Fruit fly (Drosophila melanogaster) whole organism, embryonic: ENCODE data around the gene Send1.

Experiments
- B-H1 ChIP-seq: fragments of 200-800 bp; sonication (Bioruptor generic); IDR thresholded peaks from 3 replicates; pipeline ENCODE4 v1.3.6; 2022; ENCODE audit warnings: missing biosample characterization, missing genetic modification characterization
- CG10267 ChIP-seq: fragments of 200-800 bp; sonication (Bioruptor generic); optimal IDR thresholded peaks from 2 replicates; lab custom pipeline; 2018; ENCODE audit warnings: missing biosample characterization, mild to moderate bottlenecking, missing genetic modification characterization, moderate library complexity
- CG11247 ChIP-seq: fragments of 200-800 bp; sonication (Bioruptor generic); IDR thresholded peaks from 2 replicates; pipeline ENCODE4 v1.3.6; 2022; ENCODE audit warnings: missing biosample characterization, missing genetic modification characterization
- CG11723 ChIP-seq: fragments of 200-800 bp; sonication (Bioruptor generic); optimal IDR thresholded peaks from 2 replicates; lab custom pipeline; 2017; ENCODE audit warnings: missing biosample characterization, mild to moderate bottlenecking, missing genetic modification characterization
- CG13894 ChIP-seq: fragments of 200-800 bp; sonication (Bioruptor generic); optimal IDR thresholded peaks from 3 replicates; lab custom pipeline; 2018; ENCODE audit warnings: missing biosample characterization, mild to moderate bottlenecking, missing genetic modification characterization, moderate library complexity
- CG15073 ChIP-seq: fragments of 200-800 bp; sonication (Bioruptor generic); optimal IDR thresholded peaks from 2 replicates; lab custom pipeline; 2016; ENCODE audit warnings: missing biosample characterization, missing genetic modification characterization
- CG16813 ChIP-seq: fragments of 200-800 bp; sonication (Bioruptor generic); IDR thresholded peaks from 3 replicates; pipeline ENCODE4 v1.3.6; 2022; ENCODE audit warnings: missing biosample characterization, missing genetic modification characterization; ENCODE audit not compliant: partially characterized antibody
- CG17328 ChIP-seq: fragments of 200-800 bp; sonication (Bioruptor generic); IDR thresholded peaks from 2 replicates; pipeline ENCODE4 v1.3.6; 2022; ENCODE audit warnings: missing biosample characterization, missing genetic modification characterization
- CG2129 ChIP-seq: fragments of 200-800 bp; sonication (Bioruptor generic); IDR thresholded peaks from 2 replicates; pipeline ENCODE4 v1.3.6; 2022; ENCODE audit warnings: missing biosample characterization, missing genetic modification characterization; ENCODE audit not compliant: partially characterized antibody
- CG3065 ChIP-seq: fragments of 200-800 bp; sonication (Bioruptor generic); optimal IDR thresholded peaks from 2 replicates; lab custom pipeline; 2016; ENCODE audit warnings: missing biosample characterization, missing genetic modification characterization
- CG32767 ChIP-seq: fragments of 200-800 bp; sonication (Bioruptor generic); IDR thresholded peaks from 2 replicates; pipeline ENCODE4 v1.3.6; 2022; ENCODE audit warnings: missing biosample characterization, missing genetic modification characterization
- CG33213 ChIP-seq: fragments of 200-800 bp; sonication (Bioruptor generic); optimal IDR thresholded peaks from 3 replicates; lab custom pipeline; 2016; ENCODE audit warnings: missing biosample characterization, missing genetic modification characterization
- CG34376 ChIP-seq: fragments of 200-800 bp; sonication (Bioruptor generic); optimal IDR thresholded peaks from 2 replicates; lab custom pipeline; 2018; ENCODE audit warnings: missing biosample characterization, mild to moderate bottlenecking, missing genetic modification characterization
- CG3838 ChIP-seq: fragments of 200-800 bp; sonication (Bioruptor generic); optimal IDR thresholded peaks from 3 replicates; lab custom pipeline; 2016; ENCODE audit warnings: missing biosample characterization, missing genetic modification characterization
- CG42726 ChIP-seq: fragments of 200-800 bp; sonication (Bioruptor generic); IDR thresholded peaks from 2 replicates; pipeline ENCODE4 v1.3.6; 2022; ENCODE audit warnings: missing biosample characterization, missing genetic modification characterization; ENCODE audit not compliant: partially characterized antibody
- CG9797 ChIP-seq: fragments of 200-800 bp; sonication (Bioruptor generic); optimal IDR thresholded peaks from 3 replicates; lab custom pipeline; 2018; ENCODE audit warnings: missing biosample characterization, mild to moderate bottlenecking, missing genetic modification characterization
- Chrac-16 ChIP-seq: fragments of 200-800 bp; sonication (Bioruptor generic); optimal IDR thresholded peaks from 3 replicates; lab custom pipeline; 2016; ENCODE audit warnings: missing biosample characterization, missing genetic modification characterization
- Dbx ChIP-seq: fragments of 200-800 bp; sonication (Bioruptor generic); IDR thresholded peaks from 3 replicates; pipeline ENCODE4 v1.3.6; 2022; ENCODE audit warnings: missing biosample characterization, missing genetic modification characterization
- Dfd ChIP-seq, 2 experiments: fragments of >200 bp; optimal IDR thresholded peaks; 2 replicates each; lab custom pipeline; 2017; ENCODE audit warnings: missing biosample characterization in 2 of 2, missing genetic modification characterization in 2 of 2
- Dll ChIP-seq: fragments of 200-800 bp; sonication (Bioruptor generic); IDR thresholded peaks from 4 replicates; pipeline ENCODE4 v1.3.6; 2022; ENCODE audit warnings: missing biosample characterization, missing genetic modification characterization; ENCODE audit not compliant: partially characterized antibody
- E2f2 ChIP-seq: fragments of 200-800 bp; sonication (Bioruptor generic); IDR thresholded peaks from 2 replicates; pipeline ENCODE4 v1.3.6; 2022; ENCODE audit warnings: missing biosample characterization, missing genetic modification characterization
- Hr78 ChIP-seq, 2 experiments: fragments of 200-800 bp in 1 of 2; fragments of >200 bp in 1 of 2; sonication (Bioruptor generic) in 1 of 2; optimal IDR thresholded peaks; 2 replicates each; lab custom pipeline; 2017 to 2019; ENCODE audit warnings: missing biosample characterization in 2 of 2, missing genetic modification characterization in 2 of 2, mild to moderate bottlenecking in 1 of 2, moderate library complexity in 1 of 2
- Kr ChIP-seq: fragments of 200-800 bp; sonication (Bioruptor generic); optimal IDR thresholded peaks from 2 replicates; lab custom pipeline; 2017; ENCODE audit warnings: missing biosample characterization, mild to moderate bottlenecking, missing genetic modification characterization
- Med ChIP-seq: fragments of 200-800 bp; sonication (Bioruptor generic); peaks from one replicate; lab custom pipeline; 2016; ENCODE audit warnings: missing biosample characterization, missing genetic modification characterization, mild to moderate bottlenecking, inconsistent platforms, moderate library complexity
- Optix ChIP-seq: fragments of 200-800 bp; sonication (Bioruptor generic); IDR thresholded peaks from 3 replicates; pipeline ENCODE4 v1.3.6; 2022; ENCODE audit warnings: missing biosample characterization, missing genetic modification characterization
- Ravus ChIP-seq: fragments of 200-800 bp; sonication (Bioruptor generic); IDR thresholded peaks from 2 replicates; pipeline ENCODE4 v1.3.6; 2022; ENCODE audit warnings: missing biosample characterization, missing genetic modification characterization
- Rfx ChIP-seq: fragments of 200-800 bp; sonication (Bioruptor generic); IDR thresholded peaks from 2 replicates; pipeline ENCODE4 v1.3.6; 2022; ENCODE audit warnings: missing biosample characterization, missing genetic modification characterization
- Sry-β ChIP-seq: fragments of 200-800 bp; sonication (Bioruptor generic); optimal IDR thresholded peaks from 2 replicates; lab custom pipeline; 2018; ENCODE audit warnings: missing biosample characterization, mild to moderate bottlenecking, missing genetic modification characterization, moderate library complexity
- Trl ChIP-seq, 3 experiments: fragments of >200 bp in 2 of 3; fragments of 200-800 bp in 1 of 3; sonication (Bioruptor generic) in 1 of 3; optimal IDR thresholded peaks; 2 replicates in 1 of 3; 3 replicates in 2 of 3; lab custom pipeline; 2016 to 2017; ENCODE audit warnings: missing biosample characterization in 1 of 3, missing genetic modification characterization in 1 of 3
- ap ChIP-seq: fragments of 200-800 bp; sonication (Bioruptor generic); IDR thresholded peaks from 2 replicates; pipeline ENCODE4 v1.3.6; 2022; ENCODE audit warnings: missing biosample characterization, missing genetic modification characterization
- cg ChIP-seq: fragments of 200-800 bp; sonication (Bioruptor generic); optimal IDR thresholded peaks from 3 replicates; lab custom pipeline; 2019; ENCODE audit warnings: missing biosample characterization, mild to moderate bottlenecking, missing genetic modification characterization, moderate library complexity
- ftz-f1 ChIP-seq: fragments of 200-800 bp; sonication (Bioruptor generic); optimal IDR thresholded peaks from 2 replicates; lab custom pipeline; 2016; ENCODE audit warnings: missing biosample characterization, missing genetic modification characterization
- gcm2 ChIP-seq: fragments of 200-800 bp; sonication (Bioruptor generic); optimal IDR thresholded peaks from 2 replicates; lab custom pipeline; 2016; ENCODE audit warnings: missing biosample characterization, missing genetic modification characterization
- h ChIP-seq: fragments of >200 bp; optimal IDR thresholded peaks from 2 replicates; lab custom pipeline; 2017
- ind ChIP-seq: fragments of 200-800 bp; sonication (Bioruptor generic); optimal IDR thresholded peaks from 3 replicates; lab custom pipeline; 2016; ENCODE audit warnings: missing biosample characterization, missing genetic modification characterization
- insv ChIP-seq, 2 experiments: fragments of 200-800 bp; sonication (Bioruptor generic); optimal IDR thresholded peaks; 3 replicates each; lab custom pipeline; 2016 to 2018; ENCODE audit warnings: missing biosample characterization in 2 of 2, missing genetic modification characterization in 2 of 2
- odd ChIP-seq: fragments of 200-800 bp; sonication (Bioruptor generic); optimal IDR thresholded peaks from 2 replicates; lab custom pipeline; 2017; ENCODE audit warnings: missing biosample characterization, mild to moderate bottlenecking, missing genetic modification characterization
- org-1 ChIP-seq: fragments of 200-800 bp; sonication (Bioruptor generic); optimal IDR thresholded peaks from 2 replicates; lab custom pipeline; 2017; ENCODE audit warnings: missing biosample characterization, missing genetic modification characterization
- otp ChIP-seq: fragments of 200-800 bp; sonication (Bioruptor generic); IDR thresholded peaks from 3 replicates; pipeline ENCODE4, ENCODE4 v1.3.6; 2022; ENCODE audit warnings: missing biosample characterization, missing genetic modification characterization
- pb ChIP-seq: fragments of 200-800 bp; sonication (Bioruptor generic); optimal IDR thresholded peaks from 3 replicates; lab custom pipeline; 2016; ENCODE audit warnings: missing biosample characterization, missing genetic modification characterization
- seq ChIP-seq: fragments of 200-800 bp; sonication (Bioruptor generic); IDR thresholded peaks from 2 replicates; pipeline ENCODE4 v1.3.6; 2022; ENCODE audit warnings: missing biosample characterization, missing genetic modification characterization
- slp2 ChIP-seq: fragments of 200-800 bp; sonication (Bioruptor generic); optimal IDR thresholded peaks from 2 replicates; lab custom pipeline; 2016; ENCODE audit warnings: missing biosample characterization, missing genetic modification characterization
- sna ChIP-seq: fragments of 200-800 bp; sonication (Bioruptor generic); IDR thresholded peaks from 2 replicates; pipeline ENCODE4 v1.3.6; 2022; ENCODE audit warnings: missing biosample characterization, missing genetic modification characterization; ENCODE audit not compliant: partially characterized antibody
- sob ChIP-seq: fragments of 200-800 bp; sonication (Bioruptor generic); IDR thresholded peaks from 2 replicates; pipeline ENCODE4 v1.3.6; 2022; ENCODE audit warnings: missing biosample characterization, missing genetic modification characterization
- sqz ChIP-seq: fragments of 200-800 bp; sonication (Bioruptor generic); optimal IDR thresholded peaks from 3 replicates; lab custom pipeline; 2018; ENCODE audit warnings: missing biosample characterization, mild to moderate bottlenecking, missing genetic modification characterization
- stwl ChIP-seq: fragments of 200-800 bp; sonication (Bioruptor generic); optimal IDR thresholded peaks from 3 replicates; lab custom pipeline; 2018; ENCODE audit warnings: missing biosample characterization, mild to moderate bottlenecking, missing genetic modification characterization, moderate library complexity
- vfl ChIP-seq: fragments of 200-800 bp; sonication (Bioruptor generic); optimal IDR thresholded peaks from 2 replicates; lab custom pipeline; 2016; ENCODE audit warnings: missing biosample characterization, missing genetic modification characterization
- vvl ChIP-seq: fragments of 200-800 bp; sonication (Bioruptor generic); IDR thresholded peaks from 2 replicates; pipeline ENCODE4 v1.3.6; 2022; ENCODE audit warnings: missing biosample characterization, missing genetic modification characterization
- yki ChIP-seq: fragments of >200 bp; optimal IDR thresholded peaks from 3 replicates; lab custom pipeline; 2018
- zen2 ChIP-seq: fragments of 200-800 bp; sonication (Bioruptor generic); IDR thresholded peaks from 3 replicates; pipeline ENCODE4 v1.3.6; 2022; ENCODE audit warnings: missing biosample characterization, missing genetic modification characterization; ENCODE audit not compliant: partially characterized antibody

Send1 gene

dm6 chr2L:2242783-2243182 is 12.1 kb downstream of the Send1 start:
- TF ChIP-seq CG32767, result no peak

dm6 chr2L:2242139-2242538 is 12.7 kb downstream of the Send1 start, which contains the start of gene CG4267:
TSS of gene CG4267 (plus strand) at chr2L:2242378.
- TF ChIP-seq org-1 (GFP tag; lab: Kevin White, UChicago), result no peak
- peak; percentile 27; the same call in 1 of the 3 replicates for TF ChIP-seq Dbx (GFP tag; lab: Robert Waterston, UW)
- TF ChIP-seq CG33213 (GFP tag; lab: Kevin White, UChicago), result no peak
- TF ChIP-seq Sry-β (GFP tag; lab: Kevin White, UChicago), result no peak
- peak; percentile 80 for TF ChIP-seq Med (GFP tag; lab: Kevin White, UChicago)
- TF ChIP-seq Dll (GFP tag; lab: Robert Waterston, UW), result peak; percentile 63
- TF ChIP-seq CG11723, result no peak
- TF ChIP-seq vvl, result peak; percentile 40; the same call in 1 of the 2 replicates
- TF ChIP-seq CG42726, result no peak
- TF ChIP-seq Chrac-16 (GFP tag; lab: Kevin White, UChicago), result no peak
- TF ChIP-seq ftz-f1 (GFP tag; lab: Kevin White, UChicago), result peak; percentile 45
- no peak for TF ChIP-seq insv (GFP tag; optimal IDR thresholded peaks at IDR 0.05; lab: Kevin White, UChicago)
- no peak for TF ChIP-seq cg (GFP tag; lab: Kevin White, UChicago)
- TF ChIP-seq sob (GFP tag; lab: Robert Waterston, UW), result 0 out of 2 replicates have a peak, but pooled peaks have one; percentile 19
- no peak for TF ChIP-seq CG34376 (GFP tag; lab: Kevin White, UChicago)
- TF ChIP-seq odd (GFP tag; lab: Kevin White, UChicago), result no peak
- TF ChIP-seq Kr (GFP tag; lab: Kevin White, UChicago), result no peak
- no peak for TF ChIP-seq ind (GFP tag; lab: Kevin White, UChicago)
- TF ChIP-seq CG3065 (GFP tag; lab: Kevin White, UChicago), result no peak
- peak; percentile 32; the same call in 1 of the 2 replicates for TF ChIP-seq Rfx (GFP tag; lab: Robert Waterston, UW)
- no peak for TF ChIP-seq CG15073 (GFP tag; lab: Kevin White, UChicago)
- TF ChIP-seq zen2 (GFP tag; lab: Robert Waterston, UW), result peak; percentile 67; the same call in 2 of the 3 replicates
- no peak for TF ChIP-seq seq (GFP tag; lab: Robert Waterston, UW)
- no peak for TF ChIP-seq CG17328
- TF ChIP-seq E2f2, result no peak
- no peak for TF ChIP-seq Hr78 (GFP tag; optimal IDR thresholded peaks at IDR 0.05; lab: Kevin White, UChicago)
- TF ChIP-seq CG16813 (GFP tag; lab: Robert Waterston, UW), result no peak
- TF ChIP-seq Optix, result no peak
- no peak for TF ChIP-seq ap (GFP tag; lab: Robert Waterston, UW)
- TF ChIP-seq B-H1 (GFP tag; lab: Robert Waterston, UW), result no peak
- TF ChIP-seq vfl, result no peak
- no peak for TF ChIP-seq gcm2 (GFP tag; lab: Kevin White, UChicago)
- no peak for TF ChIP-seq CG13894 (tag; lab: Kevin White, UChicago)
- TF ChIP-seq CG9797 (GFP tag; lab: Kevin White, UChicago), result no peak
- TF ChIP-seq CG3838 (GFP tag; lab: Kevin White, UChicago), result no peak
- TF ChIP-seq stwl (tag; lab: Kevin White, UChicago), result no peak
- TF ChIP-seq Ravus, result no peak
- TF ChIP-seq CG10267 (tag; lab: Kevin White, UChicago), result no peak
- TF ChIP-seq Trl (optimal IDR thresholded peaks at IDR 0.05; lab: Kevin White, UChicago), result peak; percentile 90 to 93
- no peak for TF ChIP-seq Trl (GFP tag; optimal IDR thresholded peaks at IDR 0.05; lab: Kevin White, UChicago)
- TF ChIP-seq Dfd (GFP tag; optimal IDR thresholded peaks at IDR 0.05; lab: Kevin White, UChicago), result no peak
- no peak for TF ChIP-seq pb (GFP tag; lab: Kevin White, UChicago)
- no peak for TF ChIP-seq sqz (GFP tag; lab: Kevin White, UChicago)
- TF ChIP-seq CG11247 (GFP tag; lab: Robert Waterston, UW), result peak; percentile 6; the same call in 1 of the 2 replicates
- no peak for TF ChIP-seq CG2129 (GFP tag; lab: Robert Waterston, UW)
- peak; percentile 87 for TF ChIP-seq yki (lab: Kevin White, UChicago)
- TF ChIP-seq slp2 (GFP tag; lab: Kevin White, UChicago), result no peak
- peak; percentile 50; the same call in 1 of the 2 replicates for TF ChIP-seq sna (GFP tag; lab: Robert Waterston, UW)
- no peak for TF ChIP-seq h (lab: Kevin White, UChicago)
- TF ChIP-seq otp, result no peak
